Worm (Caenorhabditis elegans) whole organism, L3 larva: Measurements from ENCODE around the gene R05H10.1.

Experiments used
- ceh-16 ChIP-seq: sonication (generic microtip); optimal IDR thresholded peaks from 2 replicates; lab custom pipeline; 2017; ENCODE audit warnings: missing biosample characterization, missing genetic modification characterization
- daf-12 ChIP-seq: fragments of 150-350 bp; optimal IDR thresholded peaks from 2 replicates; lab custom pipeline; 2014; ENCODE audit warnings: missing biosample characterization, missing genetic modification reagents, missing genetic modification characterization
- egl-27 ChIP-seq: sonication (generic microtip); optimal IDR thresholded peaks from 4 replicates; lab custom pipeline; 2017; ENCODE audit warnings: missing biosample characterization, missing genetic modification reagents, missing genetic modification characterization
- lin-15B ChIP-seq: fragments of 150-350 bp; optimal IDR thresholded peaks from 2 replicates; lab custom pipeline; 2014; ENCODE audit warnings: missing biosample characterization, missing genetic modification characterization
- snpc-4 ChIP-seq: fragments of 150-350 bp; optimal IDR thresholded peaks from 2 replicates; lab custom pipeline; 2014; ENCODE audit warnings: missing biosample characterization, missing genetic modification characterization
- unc-62 ChIP-seq: fragments of 150-350 bp; sonication (generic microtip); optimal IDR thresholded peaks from 4 replicates; lab custom pipeline; 2014; ENCODE audit warnings: missing biosample characterization, missing genetic modification reagents, missing genetic modification characterization
- ztf-11 ChIP-seq: fragments of 150-350 bp; optimal IDR thresholded peaks from 2 replicates; lab custom pipeline; 2014; ENCODE audit warnings: missing biosample characterization, missing genetic modification characterization

ce11 chrII:14818376-14818775 is 33.2 kb upstream of the R05H10.1 start, which contains the start of gene nhr-61:
- TF ChIP-seq ceh-16 (tag; lab: Kevin White, UChicago) (no peak), ztf-11 (tag; lab: Kevin White, UChicago) (no peak), snpc-4 (tag; lab: Kevin White, UChicago) (no peak), lin-15B (tag; lab: Kevin White, UChicago) (no peak), daf-12 (tag; lab: Kevin White, UChicago) (no peak), unc-62 (GFP tag; lab: Kevin White, UChicago) (no peak), egl-27 (no peak)
